Worm (Caenorhabditis elegans) whole organism, L3 larva: ENCODE data around the gene srh-300.

Experiments
- ZK546.5 ChIP-seq: sonication (generic microtip); optimal IDR thresholded peaks from 2 replicates; lab custom pipeline; 2017; ENCODE audit warnings: missing biosample characterization, missing genetic modification characterization
- aly-2 ChIP-seq: fragments of 150-350 bp; optimal IDR thresholded peaks from 2 replicates; lab custom pipeline; 2014; ENCODE audit warnings: missing biosample characterization, missing genetic modification characterization
- ceh-16 ChIP-seq: sonication (generic microtip); optimal IDR thresholded peaks from 2 replicates; lab custom pipeline; 2017; ENCODE audit warnings: missing biosample characterization, missing genetic modification characterization
- ceh-28 ChIP-seq: fragments of 150-350 bp; optimal IDR thresholded peaks from 2 replicates; lab custom pipeline; 2014; ENCODE audit warnings: missing biosample characterization, missing genetic modification reagents, missing genetic modification characterization
- ceh-82 ChIP-seq: fragments of 150-350 bp; optimal IDR thresholded peaks from 2 replicates; lab custom pipeline; 2014; ENCODE audit warnings: missing biosample characterization, missing genetic modification characterization
- egl-27 ChIP-seq: sonication (generic microtip); optimal IDR thresholded peaks from 4 replicates; lab custom pipeline; 2017; ENCODE audit warnings: missing biosample characterization, missing genetic modification reagents, missing genetic modification characterization
- elt-1 ChIP-seq: fragments of 150-350 bp; optimal IDR thresholded peaks from 2 replicates; lab custom pipeline; 2014; ENCODE audit warnings: missing biosample characterization, missing genetic modification characterization
- elt-2 ChIP-seq: sonication (generic microtip); optimal IDR thresholded peaks from 2 replicates; lab custom pipeline; 2016; ENCODE audit warnings: missing genetic modification reagents, mild to moderate bottlenecking, missing genetic modification characterization, missing compliant biosample characterization
- elt-3 ChIP-seq, 3 experiments: fragments of 150-350 bp in 1 of 3; sonication (generic microtip) in 2 of 3; optimal IDR thresholded peaks; 2 replicates in 2 of 3; 4 replicates in 1 of 3; lab custom pipeline; 2014 to 2017; ENCODE audit warnings: missing biosample characterization in 3 of 3, missing genetic modification characterization in 3 of 3
- eor-1 ChIP-seq, 2 experiments: fragments of 150-350 bp; optimal IDR thresholded peaks; 2 replicates each; lab custom pipeline; 2014 to 2018; ENCODE audit warnings: missing biosample characterization in 2 of 2, missing genetic modification characterization in 2 of 2
- fkh-10 ChIP-seq: sonication (generic microtip); optimal IDR thresholded peaks from 2 replicates; lab custom pipeline; 2017; ENCODE audit warnings: missing biosample characterization, missing genetic modification reagents, missing genetic modification characterization
- fkh-2 ChIP-seq: fragments of 150-350 bp; optimal IDR thresholded peaks from 2 replicates; lab custom pipeline; 2014; ENCODE audit warnings: missing biosample characterization, missing genetic modification reagents, missing genetic modification characterization
- jun-1 ChIP-seq: fragments of 150-350 bp; optimal IDR thresholded peaks from 2 replicates; lab custom pipeline; 2014; ENCODE audit warnings: missing biosample characterization, missing genetic modification reagents, missing genetic modification characterization
- lin-15B ChIP-seq: fragments of 150-350 bp; optimal IDR thresholded peaks from 2 replicates; lab custom pipeline; 2014; ENCODE audit warnings: missing biosample characterization, missing genetic modification characterization
- lin-39 ChIP-seq: fragments of 150-350 bp; optimal IDR thresholded peaks from 2 replicates; lab custom pipeline; 2018; ENCODE audit warnings: missing biosample characterization, missing genetic modification reagents, missing genetic modification characterization
- mdl-1 ChIP-seq: fragments of 150-350 bp; optimal IDR thresholded peaks from 2 replicates; lab custom pipeline; 2014; ENCODE audit warnings: missing biosample characterization, missing genetic modification characterization
- mml-1 ChIP-seq: fragments of 150-350 bp; sonication (generic microtip); optimal IDR thresholded peaks from 3 replicates; lab custom pipeline; 2014; ENCODE audit warnings: missing biosample characterization, missing genetic modification characterization
- nfya-1 ChIP-seq: sonication (generic microtip); optimal IDR thresholded peaks from 2 replicates; lab custom pipeline; 2017; ENCODE audit warnings: missing genetic modification characterization, mild to moderate bottlenecking, missing compliant biosample characterization, antibody characterized with exemption, moderate library complexity; ENCODE audit not compliant: insufficient read depth
- nhr-11 ChIP-seq: fragments of 150-350 bp; optimal IDR thresholded peaks from 2 replicates; lab custom pipeline; 2014; ENCODE audit warnings: missing biosample characterization, missing genetic modification characterization
- nhr-12 ChIP-seq: fragments of 150-350 bp; optimal IDR thresholded peaks from 2 replicates; lab custom pipeline; 2014; ENCODE audit warnings: missing biosample characterization, missing genetic modification characterization
- nhr-237 ChIP-seq: fragments of 150-350 bp; optimal IDR thresholded peaks from 2 replicates; lab custom pipeline; 2014; ENCODE audit warnings: missing biosample characterization, missing genetic modification characterization
- nhr-25 ChIP-seq: sonication (generic microtip); optimal IDR thresholded peaks from 2 replicates; lab custom pipeline; 2017; ENCODE audit warnings: missing biosample characterization, missing genetic modification characterization
- nhr-28 ChIP-seq: fragments of 150-350 bp; optimal IDR thresholded peaks from 2 replicates; lab custom pipeline; 2014; ENCODE audit warnings: missing biosample characterization, missing genetic modification characterization
- nhr-43 ChIP-seq: sonication (generic microtip); optimal IDR thresholded peaks from 2 replicates; lab custom pipeline; 2016; ENCODE audit warnings: mild to moderate bottlenecking, missing genetic modification characterization, missing compliant biosample characterization; ENCODE audit not compliant: poor library complexity, severe bottlenecking
- nhr-76 ChIP-seq: fragments of 150-350 bp; sonication (generic microtip); optimal IDR thresholded peaks from 5 replicates; lab custom pipeline; 2014; ENCODE audit warnings: missing biosample characterization, missing genetic modification characterization
- pha-4 ChIP-seq: fragments of 150-350 bp; optimal IDR thresholded peaks from 2 replicates; lab custom pipeline; 2014; ENCODE audit warnings: missing biosample characterization, missing genetic modification reagents, missing genetic modification characterization
- sea-2 ChIP-seq: fragments of 150-350 bp; sonication (generic microtip); optimal IDR thresholded peaks from 4 replicates; lab custom pipeline; 2014; ENCODE audit warnings: missing biosample characterization, missing genetic modification reagents, missing genetic modification characterization
- skn-1 ChIP-seq: fragments of 150-350 bp; optimal IDR thresholded peaks from 2 replicates; lab custom pipeline; 2014; ENCODE audit warnings: missing biosample characterization, missing genetic modification characterization
- snpc-4 ChIP-seq: fragments of 150-350 bp; optimal IDR thresholded peaks from 2 replicates; lab custom pipeline; 2014; ENCODE audit warnings: missing biosample characterization, missing genetic modification characterization
- tbx-2 ChIP-seq: sonication (generic microtip); optimal IDR thresholded peaks from 2 replicates; lab custom pipeline; 2016; ENCODE audit warnings: mild to moderate bottlenecking, missing genetic modification characterization, missing compliant biosample characterization
- unc-39 ChIP-seq: sonication (generic microtip); optimal IDR thresholded peaks from 4 replicates; lab custom pipeline; 2017; ENCODE audit warnings: missing biosample characterization, missing genetic modification characterization
- unc-62 ChIP-seq: fragments of 150-350 bp; sonication (generic microtip); optimal IDR thresholded peaks from 4 replicates; lab custom pipeline; 2014; ENCODE audit warnings: missing biosample characterization, missing genetic modification reagents, missing genetic modification characterization
- zag-1 ChIP-seq: fragments of 150-350 bp; optimal IDR thresholded peaks from 2 replicates; lab custom pipeline; 2014; ENCODE audit warnings: missing biosample characterization, missing genetic modification characterization
- ztf-4 ChIP-seq: fragments of 150-350 bp; optimal IDR thresholded peaks from 2 replicates; lab custom pipeline; 2014; ENCODE audit warnings: missing biosample characterization, missing genetic modification characterization

The srh-300 gene

DNA sequence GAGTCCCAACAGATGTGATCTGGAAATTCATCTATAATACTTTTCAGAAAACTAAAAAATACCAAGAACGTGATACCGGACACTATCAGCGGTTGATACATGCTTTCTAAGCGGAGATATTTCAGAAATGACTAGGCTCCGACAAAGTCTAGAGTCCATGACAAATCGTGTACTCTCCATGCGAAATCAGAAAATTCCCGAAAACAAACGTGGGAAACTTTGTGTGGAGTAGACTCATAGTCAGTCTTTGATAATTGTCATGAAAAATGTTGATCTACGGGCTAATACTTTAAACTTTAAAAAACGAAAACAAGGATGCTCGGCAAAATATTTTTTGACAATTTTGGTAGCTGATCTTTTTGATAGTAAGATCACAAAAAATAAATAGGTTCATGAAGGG lies 23.1 kb upstream of the srh-300 start, which contains the start of gene srx-18:
TSS of gene srx-18 (minus strand) at position 101 of the 400 bp plus-strand sequence.
- TF ChIP-seq mml-1 (tag; lab: Kevin White, UChicago): no peak
- TF ChIP-seq unc-39 (tag; lab: Kevin White, UChicago): no peak
- TF ChIP-seq mdl-1 (tag; lab: Kevin White, UChicago): no peak
- TF ChIP-seq sea-2 (GFP tag; lab: Kevin White, UChicago): no peak

DNA sequence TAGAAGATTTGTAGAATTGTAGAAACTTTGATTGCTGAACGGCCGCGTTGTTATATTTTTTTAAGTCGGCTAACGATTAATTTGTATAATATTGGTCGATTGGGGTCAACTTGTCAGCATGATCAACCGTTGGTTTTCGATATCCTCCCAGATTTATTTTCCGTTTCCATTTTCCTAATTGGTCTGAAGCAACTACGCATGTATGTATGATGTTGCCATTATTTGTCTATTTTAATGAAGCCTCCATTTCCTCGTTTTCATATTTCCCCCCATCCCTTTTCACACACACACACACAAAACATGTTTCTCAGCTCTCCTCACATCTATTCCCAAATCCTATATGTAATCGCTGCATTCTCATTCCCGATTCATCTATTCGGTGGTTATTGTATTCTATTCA lies 21.4 kb upstream of the srh-300 start, which contains the start of gene srh-287:
TSS of gene srh-287 (plus strand) at position 301 of the 400 bp plus-strand sequence.
- TF ChIP-seq unc-39 (tag; lab: Kevin White, UChicago) (no peak), unc-62 (GFP tag; lab: Kevin White, UChicago) (no peak), skn-1 (tag; lab: Kevin White, UChicago) (no peak)
- TF ChIP-seq, all 47 proteins: peak for 0

DNA sequence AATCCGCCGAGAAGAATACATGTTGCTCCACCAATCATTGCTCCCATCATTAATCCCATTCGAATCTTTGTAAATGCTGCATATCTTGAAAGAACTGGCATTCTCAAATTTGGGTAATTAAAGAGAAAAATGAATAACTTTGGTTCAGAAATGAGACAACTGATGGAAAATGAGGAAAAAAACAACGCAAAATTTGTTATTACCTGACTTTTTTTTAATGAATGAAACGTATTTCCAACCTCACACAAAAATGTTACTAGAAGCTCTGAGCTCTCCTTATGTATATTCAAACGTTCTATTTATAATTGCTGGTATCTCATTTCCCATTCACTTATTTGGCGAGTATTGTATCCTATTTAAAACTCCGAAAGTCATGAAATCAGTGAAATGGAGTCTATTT lies 19.4 kb upstream of the srh-300 start, which contains the start of the genes Y94A7B.11 and srh-292:
TSS of gene Y94A7B.11 (minus strand) at position 101 of the 400 bp plus-strand sequence.
TSS of gene srh-292 (plus strand) at position 251 of the 400 bp plus-strand sequence.
- TF ChIP-seq snpc-4 (tag; lab: Kevin White, UChicago) (no peak), tbx-2 (tag; lab: Kevin White, UChicago) (no peak), mml-1 (tag; lab: Kevin White, UChicago) (no peak), lin-15B (tag; lab: Kevin White, UChicago) (no peak), nhr-28 (tag; lab: Kevin White, UChicago) (no peak), nhr-25 (tag; lab: Kevin White, UChicago) (no peak), lin-39 (tag; lab: Kevin White, UChicago) (no peak), nfya-1 (tag; lab: Kevin White, UChicago) (no peak), ceh-16 (tag; lab: Kevin White, UChicago) (no peak), fkh-2 (tag; lab: Kevin White, UChicago) (no peak), nhr-237 (tag; lab: Kevin White, UChicago) (no peak), elt-2 (no peak), zag-1 (tag; lab: Kevin White, UChicago) (no peak)

DNA sequence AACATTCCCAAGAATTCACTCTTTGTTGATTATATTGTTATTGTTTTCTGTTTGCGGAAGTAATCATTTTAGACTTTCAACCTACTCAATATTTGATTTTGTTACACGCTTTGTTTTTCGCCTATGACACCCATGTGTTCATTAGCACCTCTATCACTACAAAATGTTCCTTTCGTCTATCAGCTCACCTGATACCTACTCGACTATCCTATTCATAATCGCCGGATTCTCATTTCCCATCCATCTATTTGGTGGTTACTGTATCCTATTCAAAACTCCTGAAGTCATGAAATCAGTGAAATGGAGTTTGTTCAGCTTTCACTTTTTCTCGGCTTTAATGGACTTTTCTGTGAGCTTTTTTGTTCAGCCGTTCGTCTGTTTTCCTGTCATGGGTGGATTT lies 16.6 kb upstream of the srh-300 start, which contains the start of gene srh-291:
TSS of gene srh-291 (plus strand) at position 301 of the 400 bp plus-strand sequence.
- no peak for TF ChIP-seq nhr-11 (tag; lab: Kevin White, UChicago)
- TF ChIP-seq nhr-76: no peak
- no peak for TF ChIP-seq elt-3 (tag; optimal IDR thresholded peaks at IDR 0.05; lab: Kevin White, UChicago)
- no peak for TF ChIP-seq nhr-43
- TF ChIP-seq mml-1 (tag; lab: Kevin White, UChicago): no peak
- TF ChIP-seq nhr-28 (tag; lab: Kevin White, UChicago): no peak
- TF ChIP-seq nhr-12 (tag; lab: Kevin White, UChicago): no peak
- TF ChIP-seq elt-2: no peak
- TF ChIP-seq aly-2 (tag; lab: Kevin White, UChicago): no peak
- TF ChIP-seq elt-1 (tag; lab: Kevin White, UChicago): no peak
- no peak for TF ChIP-seq ceh-82
- no peak for TF ChIP-seq egl-27
- no peak for TF ChIP-seq nhr-25 (tag; lab: Kevin White, UChicago)
- TF ChIP-seq eor-1 (tag; optimal IDR thresholded peaks at IDR 0.05; lab: Kevin White, UChicago): no peak
- no peak for TF ChIP-seq fkh-10 (GFP tag; lab: Kevin White, UChicago)
- TF ChIP-seq sea-2 (GFP tag; lab: Kevin White, UChicago): no peak
- TF ChIP-seq pha-4 (tag; lab: Kevin White, UChicago): no peak
- TF ChIP-seq ceh-28 (tag; lab: Kevin White, UChicago): no peak
- TF ChIP-seq lin-39 (tag; lab: Kevin White, UChicago): no peak
- TF ChIP-seq, all 47 proteins: peak for 0

DNA sequence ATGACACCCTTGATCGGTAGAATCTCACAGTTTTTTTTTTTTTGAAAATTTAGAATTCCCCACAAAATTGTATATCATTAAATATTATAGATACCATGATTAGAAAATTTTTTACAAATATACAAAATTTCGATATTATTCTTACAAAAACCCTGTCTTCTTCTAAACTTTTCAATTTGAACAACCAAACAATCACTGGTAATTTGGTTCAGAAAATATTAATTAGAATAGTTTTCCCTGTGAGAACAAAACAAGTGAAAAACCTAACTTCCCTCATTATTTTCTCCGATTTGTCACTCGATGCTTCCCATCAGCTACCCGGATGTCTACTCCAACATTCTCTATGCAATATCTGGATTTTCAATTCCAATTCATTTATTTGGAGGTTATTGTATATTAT lies 11.9 kb upstream of the srh-300 start, which contains the start of gene srh-296:
TSS of gene srh-296 (plus strand) at position 301 of the 400 bp plus-strand sequence.
- TF ChIP-seq ZK546.5 (tag; lab: Kevin White, UChicago) (no peak), elt-2 (no peak), nhr-11 (tag; lab: Kevin White, UChicago) (no peak), ztf-4 (tag; lab: Kevin White, UChicago) (no peak), skn-1 (tag; lab: Kevin White, UChicago) (no peak), unc-39 (tag; lab: Kevin White, UChicago) (no peak), jun-1 (tag; lab: Kevin White, UChicago) (no peak), ceh-82 (no peak)
